Worm (Caenorhabditis elegans) whole organism, early embryonic: ENCODE data around the gene srlf-35.

Experiments
- ama-1 ChIP-seq: fragments of 150-350 bp; optimal IDR thresholded peaks from 2 replicates; lab custom pipeline; 2014
- ets-7 ChIP-seq: sonication (generic microtip); optimal IDR thresholded peaks from 2 replicates; lab custom pipeline; 2016; ENCODE audit warnings: missing genotype, missing genetic modification characterization, missing compliant biosample characterization
- scrt-1 ChIP-seq: fragments of 200-800 bp; sonication (Bioruptor generic); IDR thresholded peaks from 2 replicates; pipeline ENCODE4 v1.3.6; 2022; ENCODE audit warnings: missing genetic modification characterization, missing compliant biosample characterization
- tbx-11 ChIP-seq: fragments of 200-800 bp; sonication (Bioruptor generic); IDR thresholded peaks from 2 replicates; pipeline ENCODE4 v1.3.6; 2022; ENCODE audit warnings: missing genetic modification characterization, missing compliant biosample characterization

- TF ChIP-seq ama-1 (lab: Kevin White, UChicago) (no peak), scrt-1 (GFP tag; lab: Robert Waterston, UW) (no peak), tbx-11 (GFP tag; lab: Robert Waterston, UW) (no peak), ets-7 (tag; lab: Kevin White, UChicago) (no peak)
These were observed 39.3 kb downstream of the srlf-35 start, which contains the start of gene C14C6.3 for ce11 chrV:543169-543568.
